Fruit fly (Drosophila melanogaster): ENCODE data around the gene Prp39.

Gene Prp39

DNA sequence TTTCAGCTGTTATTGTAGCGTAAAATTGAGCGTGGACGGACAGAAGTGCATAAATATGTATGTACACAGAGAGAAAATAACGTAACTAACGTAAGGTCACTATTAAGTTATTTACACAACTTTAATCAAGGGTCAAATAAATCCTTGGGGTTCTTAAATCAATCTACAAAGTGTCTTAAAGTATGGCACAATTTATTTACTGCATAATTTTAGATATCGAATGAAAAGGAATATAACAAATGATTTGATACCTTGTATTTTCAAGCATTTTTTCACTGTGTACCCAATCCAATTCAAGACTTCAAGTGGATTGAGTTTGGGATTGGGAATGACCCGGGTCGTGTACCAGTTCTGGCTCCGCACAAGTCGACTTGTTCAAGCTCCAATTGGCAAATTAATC lies 30.1 kb downstream of the Prp39 start:
- TF ChIP-seq CG8478 (optimal IDR thresholded peaks at IDR 0.05) (no peak), CTCF (optimal IDR thresholded peaks at IDR 0.05) (no peak)

DNA sequence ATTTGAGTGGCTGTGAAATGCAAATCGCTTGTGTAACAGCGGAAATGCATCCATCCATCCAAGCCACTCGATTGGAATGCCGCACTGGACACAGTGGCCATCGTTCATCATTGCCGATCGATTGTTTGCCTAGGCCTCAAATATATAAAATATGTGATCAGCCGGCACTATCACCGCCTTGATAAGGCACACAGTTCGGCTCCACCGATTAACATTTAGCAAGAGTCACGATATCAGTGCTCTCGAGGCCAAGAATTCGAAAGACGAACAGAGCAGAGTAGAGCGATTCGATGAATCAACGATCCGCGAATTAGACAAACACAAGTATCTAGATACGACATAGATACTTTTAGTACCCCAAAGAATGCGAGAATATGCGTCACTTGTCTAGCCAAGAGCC lies 30.5 kb downstream of the Prp39 start:
- TF ChIP-seq CTCF (optimal IDR thresholded peaks at IDR 0.05) (no peak), CG8478 (optimal IDR thresholded peaks at IDR 0.05) (no peak)

DNA sequence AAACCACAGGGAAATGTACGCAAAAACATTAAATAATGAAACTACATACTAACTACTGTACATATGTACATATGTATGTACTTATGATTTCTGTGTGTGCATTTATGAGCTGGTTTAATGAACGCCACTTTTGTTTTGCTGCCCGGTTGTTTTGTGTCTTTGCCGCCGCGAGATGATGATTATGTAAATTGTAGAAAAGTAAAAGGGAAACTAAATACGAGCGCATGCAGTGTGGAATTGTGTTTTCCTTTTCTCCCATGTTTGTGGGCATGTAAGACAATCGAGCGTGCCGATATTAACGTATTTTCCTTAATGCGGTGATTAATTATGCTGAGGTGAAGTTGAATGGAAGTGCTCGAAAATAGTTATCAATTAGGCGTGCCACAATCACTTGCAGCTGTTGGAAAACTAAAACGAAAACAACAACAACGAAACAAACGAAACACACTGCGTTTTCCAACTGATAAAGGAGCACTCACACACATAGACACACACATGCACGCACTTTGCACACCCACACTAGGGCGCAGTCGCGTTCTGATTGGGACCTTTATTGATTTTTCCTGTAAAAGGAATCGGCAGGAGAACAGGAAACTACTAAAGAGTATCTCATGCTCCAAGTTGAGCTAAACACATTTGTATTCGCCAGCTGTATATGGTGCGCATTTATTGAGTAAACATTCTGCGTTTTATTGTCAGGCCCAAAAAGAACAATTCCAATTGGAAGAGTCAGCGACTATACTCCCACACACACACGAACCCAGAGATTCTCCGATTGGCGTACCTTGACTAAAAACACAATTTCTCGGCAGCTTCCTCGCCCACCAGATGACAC lies 32.1 kb downstream of the Prp39 start:
- TF ChIP-seq CTCF (optimal IDR thresholded peaks at IDR 0.05) = no peak
- TF ChIP-seq CG8478 (optimal IDR thresholded peaks at IDR 0.05) = no peak

DNA sequence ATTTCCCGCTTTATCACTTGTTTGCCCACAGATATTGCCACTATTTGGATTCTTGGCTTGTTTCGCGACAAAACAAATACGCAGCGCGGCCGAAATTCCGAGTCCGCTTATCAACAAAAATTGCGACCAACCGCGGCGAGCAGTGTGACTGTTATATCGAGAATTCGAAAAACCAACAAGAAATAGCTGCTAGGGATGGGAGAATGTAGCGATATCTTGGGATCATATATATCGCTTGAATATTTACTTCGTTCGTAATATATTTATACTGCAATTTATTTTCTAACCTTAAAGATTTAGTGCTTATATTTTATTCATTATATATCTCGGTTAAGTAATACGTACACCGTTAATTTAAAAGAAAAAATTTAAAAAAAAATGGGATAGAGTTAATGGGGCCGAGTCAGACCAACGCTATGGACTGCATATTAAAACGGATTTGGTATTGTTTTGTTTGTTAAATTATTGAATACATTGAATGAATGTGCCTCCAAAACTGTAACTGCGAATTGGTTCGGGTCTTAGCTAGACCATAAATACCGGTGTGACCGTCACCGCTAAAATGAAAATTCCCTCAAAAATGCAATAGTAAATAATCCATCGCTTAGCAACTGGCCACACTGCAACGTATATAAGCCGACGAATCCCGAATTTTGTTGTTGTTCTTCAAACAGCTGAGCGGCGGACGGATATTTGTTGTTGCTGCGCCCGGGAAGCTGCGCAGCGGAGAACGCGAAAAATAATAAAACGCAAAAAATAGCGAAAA lies 32.9 kb downstream of the Prp39 start, which contains the start of the genes Apc and spg:
Gene Apc, minus strand, starts transcription at position 138 of the 766 bp plus-strand sequence.
Gene spg, plus strand, starts transcription at position 660 of the 766 bp plus-strand sequence.
- TF ChIP-seq CG8478 (optimal IDR thresholded peaks at IDR 0.05) = no peak
- peak; percentile 59 to 63 for TF ChIP-seq CTCF (optimal IDR thresholded peaks at IDR 0.05)

DNA sequence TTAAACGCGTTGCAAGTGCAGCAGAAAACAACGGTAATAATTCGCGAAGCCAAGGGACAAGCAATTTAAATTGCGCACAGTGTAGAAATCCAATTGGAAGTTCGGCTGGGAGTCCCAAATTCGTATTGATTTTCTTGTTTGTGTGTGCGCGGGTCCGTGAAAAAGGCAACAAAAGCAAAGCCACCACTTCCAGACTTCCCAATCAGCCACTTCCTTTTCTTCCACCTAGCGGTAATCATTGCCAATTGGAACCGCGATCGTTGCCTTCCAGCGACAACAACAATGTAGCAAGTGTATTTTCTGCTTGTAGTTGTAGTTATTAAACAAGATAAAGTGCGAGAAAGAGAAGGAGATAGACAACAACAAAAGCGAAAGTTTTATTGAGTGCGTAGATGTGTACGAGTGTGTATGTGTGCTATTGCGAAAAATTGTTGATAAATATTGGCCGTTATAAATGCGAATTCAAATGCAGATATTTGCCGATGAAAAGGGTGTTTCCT lies 33.5 kb downstream of the Prp39 start:
- TF ChIP-seq CTCF (optimal IDR thresholded peaks at IDR 0.05) = no peak
- TF ChIP-seq CG8478 (optimal IDR thresholded peaks at IDR 0.05) = no peak

DNA sequence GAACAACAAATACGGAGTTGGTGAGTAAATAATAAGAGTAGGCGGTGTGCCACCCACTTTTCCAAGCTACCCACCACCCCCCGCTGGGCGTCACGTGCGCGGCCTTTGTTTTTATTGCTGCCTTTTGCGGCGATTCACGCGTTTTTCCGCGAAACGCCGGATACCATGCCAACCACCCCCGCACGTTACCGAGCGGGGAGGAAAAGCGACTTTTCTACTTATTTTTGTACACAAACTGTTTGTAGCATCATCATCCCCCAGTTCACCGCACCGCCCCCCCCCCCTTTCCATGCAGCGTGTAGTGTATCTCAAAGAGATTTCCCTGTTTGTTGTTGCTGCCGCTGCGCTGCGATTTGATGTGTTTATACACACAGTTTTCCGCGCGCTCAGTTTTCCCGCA lies 34.1 kb downstream of the Prp39 start:
- no peak for TF ChIP-seq CG8478 (optimal IDR thresholded peaks at IDR 0.05)
- TF ChIP-seq CTCF (optimal IDR thresholded peaks at IDR 0.05) = no peak

DNA sequence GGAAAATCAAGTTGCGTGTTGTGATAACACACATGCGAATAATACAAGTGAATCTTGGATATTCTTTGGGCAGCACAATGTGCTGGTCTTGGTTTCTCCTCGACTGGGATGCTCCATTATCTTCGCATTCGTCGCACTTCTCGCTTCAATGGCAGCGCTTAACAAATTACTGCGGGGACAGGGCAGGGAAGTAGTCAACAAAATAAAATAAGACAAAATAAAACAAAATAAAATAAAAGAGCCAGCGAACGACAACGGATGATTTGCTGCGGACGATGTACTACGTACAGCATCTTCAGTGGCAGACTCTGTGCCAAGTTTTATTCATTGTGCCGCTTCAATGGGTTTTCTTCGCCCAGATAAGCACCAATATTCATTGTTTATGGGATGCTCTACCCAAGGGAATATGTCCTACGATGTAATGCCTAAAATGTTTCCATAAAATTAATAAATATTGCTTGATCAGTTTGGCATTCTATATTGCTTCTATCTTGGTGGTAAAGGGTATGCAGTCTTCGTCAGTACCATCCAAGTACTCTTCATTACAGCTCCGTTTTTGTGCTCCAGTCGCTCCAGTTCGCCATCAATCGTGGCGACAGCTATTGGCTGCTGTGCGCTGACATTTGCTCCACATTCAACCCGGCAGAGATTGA lies 35.1 kb downstream of the Prp39 start:
- TF ChIP-seq CTCF (optimal IDR thresholded peaks at IDR 0.05) = no peak
- TF ChIP-seq CG8478 (optimal IDR thresholded peaks at IDR 0.05) = no peak

DNA sequence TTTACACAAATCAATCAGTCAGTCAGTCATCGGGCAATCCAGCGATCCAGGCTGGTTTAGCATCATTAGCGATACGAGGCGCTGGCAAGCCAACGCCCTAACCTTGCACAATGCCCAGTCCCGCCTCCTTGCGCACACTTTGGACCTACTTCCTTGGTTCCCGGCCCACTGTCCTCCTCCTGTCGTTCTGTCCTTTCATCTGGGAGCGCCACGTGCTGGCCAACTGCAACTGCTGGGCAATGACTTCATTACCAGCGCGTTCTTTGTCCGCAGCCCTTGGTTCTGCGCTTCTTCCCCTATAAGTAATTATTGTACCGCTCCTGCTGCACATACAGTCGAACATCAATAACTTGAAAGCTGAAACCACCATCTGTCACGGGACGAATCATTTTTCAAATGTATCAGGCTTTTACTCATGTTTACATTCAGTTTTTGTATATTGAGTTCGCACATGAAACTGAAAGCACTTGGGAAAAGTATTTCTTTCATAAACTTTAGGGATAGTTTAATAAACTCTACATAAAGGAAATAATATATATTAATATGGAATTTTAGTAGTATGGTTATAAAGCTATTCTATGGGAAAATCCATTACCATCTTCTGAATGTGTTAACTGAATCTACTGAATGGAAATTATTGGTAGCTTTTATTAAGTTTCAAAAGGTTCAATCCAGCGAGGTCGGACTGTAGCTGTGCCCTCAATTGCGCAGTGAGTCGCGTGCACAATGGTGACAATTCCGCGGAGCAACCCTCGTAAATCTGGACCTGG lies 35.8 kb downstream of the Prp39 start:
- TF ChIP-seq CTCF (optimal IDR thresholded peaks at IDR 0.05) (no peak), CG8478 (optimal IDR thresholded peaks at IDR 0.05) (no peak)

DNA sequence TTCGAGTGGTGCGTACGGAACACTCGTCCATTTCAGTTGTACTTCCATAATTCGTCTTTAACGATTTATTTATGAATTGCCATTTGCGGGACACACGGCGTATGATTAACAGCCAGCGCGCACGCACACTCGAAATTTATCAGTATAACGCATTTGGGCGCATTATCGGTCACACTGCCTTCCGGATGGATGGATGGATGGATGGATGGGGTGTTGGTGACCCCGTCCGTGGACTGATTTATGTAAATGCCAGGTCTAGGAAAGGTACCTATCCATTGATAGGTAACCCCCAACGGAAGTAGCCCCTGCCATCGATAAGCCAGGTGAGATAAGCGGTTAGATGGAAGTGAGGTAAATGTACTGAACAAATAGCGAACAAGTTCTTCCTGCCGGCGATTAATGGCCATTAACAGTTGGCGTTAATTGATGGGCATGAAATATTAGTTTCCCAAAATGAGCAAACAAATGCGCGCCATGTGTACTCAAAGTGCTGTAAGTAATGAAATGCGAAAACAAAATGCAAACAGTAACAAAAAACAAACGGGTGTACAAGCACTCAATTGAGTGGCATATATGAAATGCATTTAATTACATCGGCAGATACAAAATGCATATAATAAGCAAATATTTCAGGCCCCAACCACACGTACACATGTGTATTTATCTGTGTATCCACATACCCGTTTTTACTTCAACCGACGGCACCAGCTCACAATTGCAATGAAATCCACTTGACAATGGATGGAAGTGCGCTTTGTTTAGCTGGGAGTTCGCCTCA lies 37.0 kb downstream of the Prp39 start:
- TF ChIP-seq CTCF (optimal IDR thresholded peaks at IDR 0.05) = no peak
- no peak for TF ChIP-seq CG8478 (optimal IDR thresholded peaks at IDR 0.05)

DNA sequence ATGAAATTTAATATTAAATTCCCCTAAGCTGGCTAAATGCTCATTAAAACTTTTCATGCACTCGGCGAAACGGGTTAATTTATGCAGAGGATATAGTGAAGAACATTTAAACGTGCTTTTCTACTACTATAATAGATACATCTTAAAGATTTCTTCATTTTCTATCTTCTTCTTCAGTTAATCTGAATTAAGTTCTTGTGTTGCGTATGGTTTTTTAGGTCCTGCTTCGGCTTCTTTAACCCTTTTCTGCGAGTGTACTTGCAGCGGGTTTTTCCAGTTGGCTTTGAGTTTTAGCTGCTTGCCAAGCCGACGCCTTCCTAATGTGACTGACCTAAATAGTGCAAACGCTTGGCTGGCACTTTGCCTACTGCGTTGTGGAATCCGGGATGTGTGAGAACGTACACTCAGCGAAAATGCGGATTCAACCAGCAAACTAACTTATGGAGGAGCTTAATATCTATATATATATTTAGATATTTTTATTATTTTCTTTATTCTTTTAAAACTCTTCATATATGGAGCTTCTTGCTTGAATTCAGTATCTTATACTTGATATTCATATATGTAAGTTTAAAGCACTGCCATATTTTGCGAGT lies 38.9 kb downstream of the Prp39 start:
- TF ChIP-seq CG8478 (optimal IDR thresholded peaks at IDR 0.05) (no peak), CTCF (optimal IDR thresholded peaks at IDR 0.05) (no peak)

DNA sequence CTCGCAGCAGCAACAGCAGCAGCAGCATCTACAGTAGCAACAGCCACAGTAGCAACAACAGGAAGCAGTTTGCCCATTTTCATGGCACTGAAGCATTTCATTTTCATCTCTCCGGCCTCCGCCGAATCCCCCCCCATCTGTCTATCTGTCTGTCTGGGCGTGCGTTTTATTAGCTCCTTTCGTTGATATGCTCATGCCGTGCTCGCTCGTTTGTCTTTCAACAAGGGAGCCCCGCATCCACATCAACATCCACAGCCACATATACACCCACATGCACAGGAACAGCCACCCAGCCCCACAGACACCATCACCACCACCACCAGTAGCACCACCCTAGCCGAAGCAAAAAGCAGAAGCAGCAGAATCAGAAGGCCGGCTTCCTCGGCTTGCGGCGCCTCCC lies 39.6 kb downstream of the Prp39 start:
- TF ChIP-seq CTCF (optimal IDR thresholded peaks at IDR 0.05) (no peak), CG8478 (optimal IDR thresholded peaks at IDR 0.05) (no peak)

DNA sequence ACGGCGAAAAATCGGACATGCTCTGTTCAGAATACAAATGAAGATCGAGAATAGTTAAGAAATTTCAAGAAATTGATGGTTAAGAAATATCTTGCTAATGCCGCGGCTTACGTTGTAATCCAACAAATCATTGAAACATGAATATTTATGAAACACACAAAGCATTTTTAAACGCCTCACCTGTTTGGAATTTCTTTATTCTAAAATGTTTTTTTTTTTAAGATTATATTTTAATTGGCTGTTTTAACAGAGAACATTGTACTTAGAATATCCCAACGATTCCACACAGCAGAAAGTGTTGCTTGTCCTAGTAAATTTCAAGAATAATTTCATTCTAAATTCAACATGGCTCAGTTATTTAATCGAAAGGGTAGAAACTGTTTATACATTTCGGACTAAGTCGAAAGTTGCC lies 40.1 kb downstream of the Prp39 start:
- TF ChIP-seq CTCF (optimal IDR thresholded peaks at IDR 0.05) (no peak), CG8478 (optimal IDR thresholded peaks at IDR 0.05) (no peak)

DNA sequence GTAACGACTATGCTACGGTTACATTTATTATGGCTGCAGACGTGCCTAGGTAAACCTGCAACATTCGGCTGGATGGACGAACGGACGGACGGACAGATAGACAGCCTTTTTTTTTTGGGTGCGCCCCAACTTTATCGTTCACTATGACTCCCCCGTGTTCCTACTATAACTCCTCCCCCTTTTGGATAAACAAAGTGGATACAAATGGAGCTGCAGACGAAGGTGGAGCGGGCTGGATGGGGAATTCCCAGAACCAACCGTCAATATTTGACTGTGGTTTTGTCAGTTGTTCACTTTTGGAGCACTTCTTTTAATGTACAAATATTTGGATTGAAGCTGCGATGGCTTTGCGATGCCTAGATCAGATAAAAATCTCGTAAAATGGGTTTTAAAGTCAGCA lies 44.2 kb downstream of the Prp39 start:
- TF ChIP-seq CG8478 (optimal IDR thresholded peaks at IDR 0.05) (no peak), CTCF (optimal IDR thresholded peaks at IDR 0.05) (no peak)
